Fruit fly (Drosophila melanogaster) whole organism, embryonic: Measurements from ENCODE around the gene ast.

ENCODE experiments used
- Awh ChIP-seq: fragments of 200-800 bp; sonication (Bioruptor generic); IDR thresholded peaks from 2 replicates; pipeline ENCODE4, ENCODE4 v1.3.6; 2022; ENCODE audit warnings: missing biosample characterization, missing genetic modification characterization
- Blimp-1 ChIP-seq: fragments of 200-800 bp; sonication (Bioruptor generic); optimal IDR thresholded peaks from 3 replicates; lab custom pipeline; 2018; ENCODE audit warnings: missing biosample characterization, missing genetic modification characterization, mild to moderate bottlenecking, moderate library complexity, missing genetic modification reagents
- CG10274 ChIP-seq: fragments of 200-800 bp; sonication (Bioruptor generic); optimal IDR thresholded peaks from 3 replicates; lab custom pipeline; 2017; ENCODE audit warnings: missing biosample characterization, mild to moderate bottlenecking, missing genetic modification characterization
- CG12299 ChIP-seq: fragments of 200-800 bp; sonication (Bioruptor generic); optimal IDR thresholded peaks from 2 replicates; lab custom pipeline; 2018; ENCODE audit warnings: missing biosample characterization, mild to moderate bottlenecking, missing genetic modification characterization
- CG13775 ChIP-seq: fragments of 200-800 bp; sonication (Bioruptor generic); optimal IDR thresholded peaks from 3 replicates; lab custom pipeline; 2017; ENCODE audit warnings: missing biosample characterization, mild to moderate bottlenecking, missing genetic modification characterization
- CG14710 ChIP-seq: fragments of 200-800 bp; sonication (Bioruptor generic); optimal IDR thresholded peaks from 3 replicates; lab custom pipeline; 2019; ENCODE audit warnings: missing biosample characterization, mild to moderate bottlenecking, missing genetic modification characterization, moderate library complexity
- CG15601 ChIP-seq: fragments of 200-800 bp; sonication (Bioruptor generic); optimal IDR thresholded peaks from 3 replicates; lab custom pipeline; 2019; ENCODE audit warnings: missing biosample characterization, mild to moderate bottlenecking, missing genetic modification characterization, moderate library complexity
- CG1647 ChIP-seq: fragments of 200-800 bp; sonication (Bioruptor generic); optimal IDR thresholded peaks from 3 replicates; lab custom pipeline; 2016; ENCODE audit warnings: missing biosample characterization, missing genetic modification characterization
- CG2678 ChIP-seq: fragments of 200-800 bp; sonication (Bioruptor generic); optimal IDR thresholded peaks from 3 replicates; lab custom pipeline; 2019; ENCODE audit warnings: missing biosample characterization, mild to moderate bottlenecking, missing genetic modification characterization, moderate library complexity
- CG3065 ChIP-seq: fragments of 200-800 bp; sonication (Bioruptor generic); optimal IDR thresholded peaks from 2 replicates; lab custom pipeline; 2016; ENCODE audit warnings: missing biosample characterization, missing genetic modification characterization
- CG3163 ChIP-seq: fragments of 200-800 bp; sonication (Bioruptor generic); optimal IDR thresholded peaks from 3 replicates; lab custom pipeline; 2016; ENCODE audit warnings: missing biosample characterization, missing genetic modification characterization
- CG32532 ChIP-seq: fragments of 200-800 bp; sonication (Bioruptor generic); IDR thresholded peaks from 2 replicates; pipeline ENCODE4 v1.3.6; 2022; ENCODE audit warnings: missing biosample characterization, missing genetic modification characterization
- CG42726 ChIP-seq: fragments of 200-800 bp; sonication (Bioruptor generic); IDR thresholded peaks from 2 replicates; pipeline ENCODE4 v1.3.6; 2022; ENCODE audit warnings: missing biosample characterization, missing genetic modification characterization; ENCODE audit not compliant: partially characterized antibody
- CG4282 ChIP-seq: fragments of 200-800 bp; sonication (Bioruptor generic); optimal IDR thresholded peaks from 2 replicates; lab custom pipeline; 2016; ENCODE audit warnings: missing biosample characterization, missing genetic modification characterization
- CG4854 ChIP-seq: fragments of 200-800 bp; sonication (Bioruptor generic); optimal IDR thresholded peaks from 2 replicates; lab custom pipeline; 2016; ENCODE audit warnings: missing biosample characterization, missing genetic modification characterization, inconsistent platforms
- Dek ChIP-seq: fragments of 200-800 bp; sonication (Bioruptor generic); optimal IDR thresholded peaks from 3 replicates; lab custom pipeline; 2019; ENCODE audit warnings: missing biosample characterization, mild to moderate bottlenecking, missing genetic modification characterization, moderate library complexity
- Dfd ChIP-seq, 2 experiments: fragments of >200 bp; optimal IDR thresholded peaks; 2 replicates each; lab custom pipeline; 2017; ENCODE audit warnings: missing biosample characterization in 2 of 2, missing genetic modification characterization in 2 of 2
- Dll ChIP-seq: fragments of 200-800 bp; sonication (Bioruptor generic); IDR thresholded peaks from 4 replicates; pipeline ENCODE4 v1.3.6; 2022; ENCODE audit warnings: missing biosample characterization, missing genetic modification characterization; ENCODE audit not compliant: partially characterized antibody
- Elba2 ChIP-seq: fragments of 200-800 bp; sonication (Bioruptor generic); optimal IDR thresholded peaks from 3 replicates; lab custom pipeline; 2016; ENCODE audit warnings: missing biosample characterization, missing genetic modification characterization
- Ets97D ChIP-seq: fragments of 200-800 bp; sonication (Bioruptor generic); optimal IDR thresholded peaks from 3 replicates; lab custom pipeline; 2016; ENCODE audit warnings: missing biosample characterization, missing genetic modification characterization
- Gsc ChIP-seq: fragments of 200-800 bp; sonication (Bioruptor generic); IDR thresholded peaks from 2 replicates; pipeline ENCODE4 v1.3.6; 2022; ENCODE audit warnings: missing biosample characterization, missing genetic modification characterization
- Hmr ChIP-seq: fragments of 200-800 bp; sonication (Bioruptor generic); optimal IDR thresholded peaks from 3 replicates; lab custom pipeline; 2017; ENCODE audit warnings: mild to moderate bottlenecking, missing biosample characterization, missing genetic modification reagents, missing genetic modification characterization
- Hr39 ChIP-seq: fragments of >200 bp; optimal IDR thresholded peaks from 2 replicates; lab custom pipeline; 2017
- Hsf ChIP-seq: fragments of 200-800 bp; sonication (Bioruptor generic); optimal IDR thresholded peaks from 3 replicates; lab custom pipeline; 2016; ENCODE audit warnings: missing biosample characterization, missing genetic modification characterization
- MTF-1 ChIP-seq: fragments of 200-800 bp; sonication (Bioruptor generic); optimal IDR thresholded peaks from 2 replicates; lab custom pipeline; 2018; ENCODE audit warnings: missing biosample characterization, mild to moderate bottlenecking, missing genetic modification characterization, borderline replicate concordance
- Opbp ChIP-seq: fragments of 200-800 bp; sonication (Bioruptor generic); IDR thresholded peaks from 3 replicates; pipeline ENCODE4 v1.3.6; 2022; ENCODE audit warnings: missing biosample characterization, missing genetic modification characterization; ENCODE audit not compliant: partially characterized antibody
- Rx ChIP-seq: fragments of 200-800 bp; sonication (Bioruptor generic); IDR thresholded peaks from 2 replicates; pipeline ENCODE4 v1.3.6; 2022; ENCODE audit warnings: missing biosample characterization, missing genetic modification characterization
- Six4 ChIP-seq: fragments of 200-800 bp; sonication (Bioruptor generic); optimal IDR thresholded peaks from 2 replicates; lab custom pipeline; 2016; ENCODE audit warnings: missing biosample characterization, missing genetic modification characterization
- Xrp1 ChIP-seq: fragments of 200-800 bp; sonication (Bioruptor generic); IDR thresholded peaks from 2 replicates; pipeline ENCODE4 v1.3.6; 2022; ENCODE audit warnings: missing biosample characterization, missing genetic modification characterization
- bab2 ChIP-seq: fragments of 200-800 bp; sonication (Bioruptor generic); optimal IDR thresholded peaks from 2 replicates; lab custom pipeline; 2016; ENCODE audit warnings: missing biosample characterization, missing genetic modification characterization
- caup ChIP-seq: fragments of 200-800 bp; sonication (Bioruptor generic); optimal IDR thresholded peaks from 3 replicates; lab custom pipeline; 2017; ENCODE audit warnings: missing biosample characterization, mild to moderate bottlenecking, missing genetic modification characterization, moderate library complexity; ENCODE audit not compliant: severe bottlenecking
- ci ChIP-seq: fragments of 200-800 bp; sonication (Bioruptor generic); IDR thresholded peaks from 3 replicates; pipeline ENCODE4 v1.3.6; 2022; ENCODE audit warnings: missing biosample characterization, missing genetic modification characterization
- crol ChIP-seq: fragments of 200-800 bp; sonication (Bioruptor generic); IDR thresholded peaks from 2 replicates; pipeline ENCODE4 v1.3.6; 2022; ENCODE audit warnings: missing biosample characterization, missing genetic modification characterization
- fd64A ChIP-seq: fragments of 200-800 bp; sonication (Bioruptor generic); optimal IDR thresholded peaks from 3 replicates; lab custom pipeline; 2018; ENCODE audit warnings: missing biosample characterization, mild to moderate bottlenecking, missing genetic modification characterization
- gcm ChIP-seq: fragments of 200-800 bp; sonication (Bioruptor generic); optimal IDR thresholded peaks from 2 replicates; lab custom pipeline; 2019; ENCODE audit warnings: missing biosample characterization, mild to moderate bottlenecking, missing genetic modification characterization, moderate library complexity
- grn ChIP-seq: fragments of 200-800 bp; sonication (Bioruptor generic); optimal IDR thresholded peaks from 3 replicates; lab custom pipeline; 2017; ENCODE audit warnings: missing biosample characterization, missing genetic modification characterization
- gt ChIP-seq: fragments of 200-800 bp; sonication (Bioruptor generic); IDR thresholded peaks from 2 replicates; pipeline ENCODE4 v1.3.6; 2022; ENCODE audit warnings: missing biosample characterization, missing genetic modification characterization
- jigr1 ChIP-seq: fragments of 200-800 bp; sonication (Bioruptor generic); IDR thresholded peaks from 3 replicates; pipeline ENCODE4 v1.3.6; 2022; ENCODE audit warnings: missing biosample characterization, missing genetic modification characterization
- ken ChIP-seq: fragments of 200-800 bp; sonication (Bioruptor generic); IDR thresholded peaks from 3 replicates; pipeline ENCODE4 v1.3.6; 2022; ENCODE audit warnings: missing biosample characterization, missing genetic modification characterization
- lbe ChIP-seq: fragments of 200-800 bp; sonication (Bioruptor generic); optimal IDR thresholded peaks from 2 replicates; lab custom pipeline; 2016; ENCODE audit warnings: missing biosample characterization, mild to moderate bottlenecking, missing genetic modification characterization
- lilli ChIP-seq: fragments of 200-800 bp; sonication (Bioruptor generic); optimal IDR thresholded peaks from 3 replicates; lab custom pipeline; 2016; ENCODE audit warnings: missing biosample characterization, missing genetic modification characterization
- luna ChIP-seq: fragments of 200-800 bp; sonication (Bioruptor generic); optimal IDR thresholded peaks from 2 replicates; lab custom pipeline; 2016; ENCODE audit warnings: missing biosample characterization, missing genetic modification characterization
- mirr ChIP-seq: fragments of 200-800 bp; sonication (Bioruptor generic); optimal IDR thresholded peaks from 3 replicates; lab custom pipeline; 2018; ENCODE audit warnings: missing biosample characterization, mild to moderate bottlenecking, missing genetic modification characterization
- org-1 ChIP-seq: fragments of 200-800 bp; sonication (Bioruptor generic); optimal IDR thresholded peaks from 2 replicates; lab custom pipeline; 2017; ENCODE audit warnings: missing biosample characterization, missing genetic modification characterization
- pnt ChIP-seq: fragments of 200-800 bp; sonication (Bioruptor generic); optimal IDR thresholded peaks from 3 replicates; lab custom pipeline; 2016; ENCODE audit warnings: missing biosample characterization, missing genetic modification characterization
- prd ChIP-seq, 3 experiments: fragments of >200 bp in 2 of 3; fragments of 200-800 bp in 1 of 3; sonication (Bioruptor generic) in 1 of 3; optimal IDR thresholded peaks in 2 of 3; IDR thresholded peaks in 1 of 3; 2 replicates in 2 of 3; 3 replicates in 1 of 3; pipeline versions ENCODE4 v1.3.6 to Lab custom; 2017 to 2022; ENCODE audit warnings: missing biosample characterization in 1 of 3, missing genetic modification characterization in 1 of 3
- pum ChIP-seq: fragments of 200-800 bp; sonication (Bioruptor generic); optimal IDR thresholded peaks from 2 replicates; lab custom pipeline; 2016; ENCODE audit warnings: missing biosample characterization, missing genetic modification characterization
- ranshi ChIP-seq: fragments of 200-800 bp; sonication (Bioruptor generic); IDR thresholded peaks from 2 replicates; pipeline ENCODE4 v1.3.6; 2022; ENCODE audit warnings: missing biosample characterization, missing genetic modification characterization
- rib ChIP-seq: fragments of 200-800 bp; sonication (Bioruptor generic); IDR thresholded peaks from 2 replicates; pipeline ENCODE4 v1.3.6; 2022; ENCODE audit warnings: missing biosample characterization, missing genetic modification characterization
- ssp ChIP-seq: fragments of 200-800 bp; sonication (Bioruptor generic); IDR thresholded peaks from 2 replicates; pipeline ENCODE4 v1.3.6; 2022; ENCODE audit warnings: missing biosample characterization, missing genetic modification characterization
- vvl ChIP-seq: fragments of 200-800 bp; sonication (Bioruptor generic); IDR thresholded peaks from 2 replicates; pipeline ENCODE4 v1.3.6; 2022; ENCODE audit warnings: missing biosample characterization, missing genetic modification characterization

ast gene

DNA sequence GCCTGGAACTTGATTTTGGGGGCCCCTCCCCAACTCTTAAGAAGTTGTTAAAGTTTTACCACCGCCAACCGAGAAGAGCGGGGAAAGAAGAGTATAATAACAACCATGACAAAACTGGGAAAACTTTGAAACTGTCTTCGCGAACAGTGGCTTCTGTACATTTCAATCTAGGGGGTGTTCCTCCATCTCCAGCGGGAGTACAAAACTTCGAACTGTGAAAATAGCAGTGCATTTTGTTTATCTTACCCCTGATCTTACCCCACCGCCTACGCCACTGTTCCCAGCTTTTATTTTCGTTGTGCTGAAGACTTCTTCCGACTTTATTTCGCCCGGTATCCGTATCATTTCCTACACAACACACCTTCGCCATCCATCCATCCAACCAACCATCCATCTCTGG is 6.8 kb upstream of the ast start (continued):
- TF ChIP-seq Hr39 (lab: Kevin White, UChicago) (no peak), CG32532 (peak; percentile 67), fd64A (GFP tag; lab: Kevin White, UChicago) (no peak), ci (GFP tag; lab: Robert Waterston, UW) (peak; percentile 36; the same call in 1 of the 3 replicates), Dek (tag; lab: Kevin White, UChicago) (no peak), Opbp (GFP tag; lab: Robert Waterston, UW) (no peak), CG4854 (GFP tag; lab: Kevin White, UChicago) (no peak), CG2678 (tag; lab: Kevin White, UChicago) (peak; percentile 58), Elba2 (GFP tag; lab: Kevin White, UChicago) (no peak), Hmr (GFP tag; lab: Kevin White, UChicago) (peak; percentile 48), lilli (GFP tag; lab: Kevin White, UChicago) (peak; percentile 4), lbe (GFP tag; lab: Kevin White, UChicago) (no peak), vvl (GFP tag; lab: Robert Waterston, UW) (peak; percentile 62), grn (no peak), CG10274 (no peak), gt (GFP tag; lab: Robert Waterston, UW) (no peak), Ets97D (no peak), CG1647 (GFP tag; lab: Kevin White, UChicago) (no peak), mirr (GFP tag; lab: Kevin White, UChicago) (no peak), Six4 (GFP tag; lab: Kevin White, UChicago) (no peak), Hsf (GFP tag; lab: Kevin White, UChicago) (no peak), Dll (GFP tag; lab: Robert Waterston, UW) (no peak), ssp (GFP tag; lab: Robert Waterston, UW) (peak; percentile 21; the same call in 1 of the 2 replicates), rib (GFP tag; lab: Robert Waterston, UW) (0 out of 2 replicates have a peak, but pooled peaks have one; percentile 30), CG3065 (no peak), CG4282 (GFP tag; lab: Kevin White, UChicago) (no peak), MTF-1 (GFP tag; lab: Kevin White, UChicago) (no peak), CG14710 (tag; lab: Kevin White, UChicago) (no peak), Blimp-1 (peak; percentile 55), CG12299 (tag; lab: Kevin White, UChicago) (no peak), jigr1 (GFP tag; lab: Robert Waterston, UW) (no peak), prd (optimal IDR thresholded peaks at IDR 0.05; lab: Kevin White, UChicago) (no peak), prd (GFP tag; IDR thresholded peaks at IDR 0.05; lab: Robert Waterston, UW) (peak; percentile 43; the same call in 1 of the 3 replicates), bab2 (GFP tag; lab: Kevin White, UChicago) (no peak), ranshi (GFP tag; lab: Robert Waterston, UW) (no peak), CG3163 (GFP tag; lab: Kevin White, UChicago) (no peak), caup (GFP tag; lab: Kevin White, UChicago) (peak; percentile 7), CG15601 (tag; lab: Kevin White, UChicago) (peak; percentile 10), Awh (GFP tag; lab: Robert Waterston, UW) (no peak), Dfd (GFP tag; optimal IDR thresholded peaks at IDR 0.05; lab: Kevin White, UChicago) (no peak), org-1 (no peak), Rx (GFP tag; lab: Robert Waterston, UW) (no peak), CG42726 (GFP tag; lab: Robert Waterston, UW) (no peak), gcm (GFP tag; lab: Kevin White, UChicago) (no peak), crol (GFP tag; lab: Robert Waterston, UW) (no peak; the same call in 1 of the 2 replicates), luna (no peak), CG13775 (no peak), ken (peak; percentile 12; the same call in 1 of the 3 replicates), pnt (GFP tag; lab: Kevin White, UChicago) (peak; percentile 17), Xrp1 (GFP tag; lab: Robert Waterston, UW) (peak; percentile 53), Gsc (GFP tag; lab: Robert Waterston, UW) (no peak), pum (peak; percentile 9)
